Worm (Caenorhabditis elegans): ENCODE measurements around the gene cal-3.

Gene cal-3

DNA sequence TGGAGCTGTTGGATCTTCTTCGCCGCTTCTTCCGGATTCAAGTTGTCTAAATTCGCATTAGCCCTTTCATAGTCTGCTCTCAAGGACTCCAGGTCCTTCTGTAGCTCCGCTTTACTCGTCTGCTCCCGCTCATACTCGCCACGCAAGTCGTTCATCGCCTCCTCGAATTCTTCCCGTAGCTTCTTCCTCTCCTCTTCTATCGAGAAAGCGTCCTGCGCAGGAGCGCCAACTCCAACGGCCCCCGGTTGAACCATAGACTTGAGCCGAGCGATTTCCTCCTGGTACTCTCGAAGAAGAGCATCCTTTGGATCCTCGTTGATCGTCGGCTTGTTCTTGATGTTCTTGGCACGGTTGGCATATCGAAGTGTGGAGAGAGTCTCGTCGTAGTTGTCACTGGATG, 37.5 kb downstream of the cal-3 start:
- no peak for TF ChIP-seq nhr-84 (tag; optimal IDR thresholded peaks at IDR 0.05)
- TF ChIP-seq nhr-28 (tag; optimal IDR thresholded peaks at IDR 0.05): no peak
- TF ChIP-seq nhr-12 (tag; optimal IDR thresholded peaks at IDR 0.05): no peak
- no peak for TF ChIP-seq egl-27 (tag; optimal IDR thresholded peaks at IDR 0.05)
- TF ChIP-seq ceh-63 (GFP tag; optimal IDR thresholded peaks at IDR 0.05): no peak
- TF ChIP-seq pag-3 (tag; optimal IDR thresholded peaks at IDR 0.05; ENCODE audit: borderline replicate concordance, insufficient read depth): no peak
- no peak for TF ChIP-seq nhr-11 (tag; optimal IDR thresholded peaks at IDR 0.05)
- TF ChIP-seq lin-35 (GFP tag; optimal IDR thresholded peaks at IDR 0.05): no peak
- TF ChIP-seq sup-37 (GFP tag; optimal IDR thresholded peaks at IDR 0.05): no peak
- no peak for TF ChIP-seq ceh-88 (GFP tag; IDR thresholded peaks at IDR 0.05)
- no peak for TF ChIP-seq blmp-1 (tag; optimal IDR thresholded peaks at IDR 0.05)
- no peak for TF ChIP-seq lin-14 (GFP tag; optimal IDR thresholded peaks at IDR 0.05)
- TF ChIP-seq tlp-1 (tag; optimal IDR thresholded peaks at IDR 0.05): no peak
- TF ChIP-seq rnt-1 (tag; optimal IDR thresholded peaks at IDR 0.05): no peak
- TF ChIP-seq sptf-1 (tag; optimal IDR thresholded peaks at IDR 0.05): no peak
- no peak for TF ChIP-seq irx-1 (tag; optimal IDR thresholded peaks at IDR 0.05)
- TF ChIP-seq isw-1 (GFP tag; IDR thresholded peaks at IDR 0.05): no peak
- no peak for TF ChIP-seq hlh-4 (tag; optimal IDR thresholded peaks at IDR 0.05)
- no peak for TF ChIP-seq pqm-1 (tag; optimal IDR thresholded peaks at IDR 0.05)

DNA sequence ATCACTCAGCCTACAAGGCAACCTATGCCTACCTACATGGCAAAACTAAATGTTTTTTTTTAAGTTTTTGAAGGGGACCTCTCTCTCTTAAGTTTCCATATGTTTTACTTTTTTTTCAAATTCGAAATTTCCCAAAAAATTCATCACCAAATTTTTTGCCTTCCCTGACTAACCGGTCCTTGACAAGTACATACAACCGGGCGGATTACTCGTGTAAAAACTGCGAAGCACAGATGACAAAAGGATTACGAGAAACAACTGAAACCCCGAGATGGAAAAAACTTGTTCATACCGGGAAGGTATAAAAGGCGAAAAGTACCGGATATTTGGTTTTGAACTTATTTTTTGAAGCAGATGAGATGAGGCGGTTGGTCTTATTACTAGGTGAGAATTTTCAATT, 40.5 kb downstream of the cal-3 start, which contains the start of gene K09B3.1:
Gene K09B3.1, plus strand, starts transcription at position 301 of the 400 bp plus-strand sequence.
- no peak for TF ChIP-seq grh-1 (GFP tag; IDR thresholded peaks at IDR 0.05)
- TF ChIP-seq sptf-1 (tag; optimal IDR thresholded peaks at IDR 0.05): no peak
- TF ChIP-seq efl-1 (optimal IDR thresholded peaks at IDR 0.05): no peak
- no peak for TF ChIP-seq efl-1 (GFP tag; optimal IDR thresholded peaks at IDR 0.05 in 1 of 2)
- no peak for TF ChIP-seq nhr-12 (tag; optimal IDR thresholded peaks at IDR 0.05)
- no peak for TF ChIP-seq unc-130 (tag; optimal IDR thresholded peaks at IDR 0.05)
- no peak for TF ChIP-seq C04F5.9 (tag; optimal IDR thresholded peaks at IDR 0.05)
- no peak for TF ChIP-seq nhr-76 (tag; optimal IDR thresholded peaks at IDR 0.05)

DNA sequence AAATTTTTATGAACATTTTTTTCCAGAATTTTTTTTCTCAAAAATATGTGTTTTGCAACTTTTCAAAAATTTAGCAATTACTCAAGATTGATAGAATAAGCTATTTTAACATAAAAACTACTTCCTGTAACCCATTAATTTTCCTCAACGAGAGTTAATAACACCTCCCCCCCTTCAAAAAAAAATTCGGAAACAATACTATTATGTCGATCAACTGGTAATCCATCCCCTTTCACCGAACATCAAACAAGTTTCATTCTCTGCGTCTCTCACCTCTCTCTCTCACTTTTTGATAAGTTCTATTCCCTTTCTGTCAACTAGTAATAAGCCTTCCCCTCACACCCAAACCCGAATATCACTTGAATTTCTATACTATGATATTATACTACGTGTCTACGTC, 51.1 kb downstream of the cal-3 start, which contains the start of gene glct-6:
Gene glct-6, plus strand, starts transcription at position 301 of the 400 bp plus-strand sequence.
- TF ChIP-seq fkh-8 (tag; optimal IDR thresholded peaks at IDR 0.05) (no peak), nhr-77 (tag; optimal IDR thresholded peaks at IDR 0.05) (no peak), snu-23 (GFP tag; optimal IDR thresholded peaks at IDR 0.05) (peak; percentile 0)

DNA sequence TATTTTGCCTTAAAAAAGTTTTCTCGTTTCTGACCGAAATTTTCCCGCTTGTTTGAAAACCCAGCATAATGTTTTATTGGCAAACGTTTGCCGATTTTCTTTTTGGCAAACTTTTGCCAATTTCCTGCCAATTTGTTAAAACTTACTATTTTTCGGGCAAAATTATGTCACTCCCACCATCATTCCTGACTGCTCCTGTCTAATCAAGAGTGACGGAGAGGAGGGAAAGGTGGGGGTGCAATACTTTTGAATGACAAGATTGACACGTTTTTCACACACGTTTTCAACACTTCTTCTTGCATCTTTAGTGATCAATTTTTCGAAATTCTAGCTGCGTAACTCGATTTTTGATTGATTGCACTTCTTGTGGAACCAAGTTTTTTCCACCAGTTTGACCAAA, 53.4 kb downstream of the cal-3 start:
- TF ChIP-seq Y116A8C.19 (tag; optimal IDR thresholded peaks at IDR 0.05; ENCODE audit: borderline replicate concordance): no peak
- no peak for TF ChIP-seq efl-1 (optimal IDR thresholded peaks at IDR 0.05)
- TF ChIP-seq efl-1 (GFP tag; optimal IDR thresholded peaks at IDR 0.05 in 1 of 2): peak in 1 of 2 experiments; percentile 7

Data from whole organism, L1 larva.